Fruit fly (Drosophila melanogaster) whole organism, embryonic: Measurements from ENCODE around the gene CG2533.
A peak's percentile ranks its signal among the peaks of the same experiment; 100 is the strongest.

Experiments used
- Ada2b ChIP-seq: fragments of 200-800 bp; sonication (Bioruptor generic); IDR thresholded peaks from 2 replicates; pipeline ENCODE4 v1.3.6; 2022; ENCODE audit warnings: missing biosample characterization, missing genetic modification characterization
- Aef1 ChIP-seq: fragments of 200-800 bp; sonication (Bioruptor generic); IDR thresholded peaks from 3 replicates; pipeline ENCODE4 v1.3.6; 2022; ENCODE audit warnings: missing biosample characterization, missing genetic modification characterization
- Bgb ChIP-seq: fragments of 200-800 bp; sonication (Bioruptor generic); IDR thresholded peaks from 2 replicates; pipeline ENCODE4 v1.3.6; 2022; ENCODE audit warnings: missing biosample characterization, missing genetic modification characterization; ENCODE audit not compliant: partially characterized antibody
- C15 ChIP-seq: fragments of 200-800 bp; sonication (Bioruptor generic); IDR thresholded peaks from 3 replicates; pipeline ENCODE4 v1.3.6; 2022; ENCODE audit warnings: missing biosample characterization, missing genetic modification characterization
- CG10959 ChIP-seq: fragments of 200-800 bp; sonication (Bioruptor generic); IDR thresholded peaks from 2 replicates; pipeline ENCODE4 v1.3.6; 2022; ENCODE audit warnings: missing biosample characterization, missing genetic modification characterization
- CG14710 ChIP-seq: fragments of 200-800 bp; sonication (Bioruptor generic); optimal IDR thresholded peaks from 3 replicates; lab custom pipeline; 2019; ENCODE audit warnings: missing biosample characterization, mild to moderate bottlenecking, missing genetic modification characterization, moderate library complexity
- CG14860 ChIP-seq: fragments of 200-800 bp; sonication (Bioruptor generic); IDR thresholded peaks from 3 replicates; pipeline ENCODE4 v1.3.6; 2022; ENCODE audit warnings: missing biosample characterization, missing genetic modification characterization; ENCODE audit not compliant: partially characterized antibody
- CG15514 ChIP-seq: fragments of 200-800 bp; sonication (Bioruptor generic); optimal IDR thresholded peaks from 3 replicates; lab custom pipeline; 2017; ENCODE audit warnings: missing biosample characterization, missing genetic modification characterization, mild to moderate bottlenecking, moderate library complexity, missing genetic modification reagents
- CG1603 ChIP-seq: fragments of 200-800 bp; sonication (Bioruptor generic); optimal IDR thresholded peaks from 2 replicates; lab custom pipeline; 2019; ENCODE audit warnings: missing biosample characterization, mild to moderate bottlenecking, missing genetic modification characterization, moderate library complexity
- CG30020 ChIP-seq: fragments of 200-800 bp; optimal IDR thresholded peaks from 2 replicates; lab custom pipeline; 2019; ENCODE audit warnings: missing biosample characterization, mild to moderate bottlenecking, missing genetic modification characterization, moderate library complexity
- CG31441 ChIP-seq: fragments of 200-800 bp; sonication (Bioruptor generic); IDR thresholded peaks from 2 replicates; pipeline ENCODE4 v1.3.6; 2022; ENCODE audit warnings: missing biosample characterization, missing genetic modification characterization
- CG34224 ChIP-seq: fragments of 200-800 bp; sonication (Bioruptor generic); IDR thresholded peaks from 3 replicates; pipeline ENCODE4 v1.3.6; 2022; ENCODE audit warnings: missing biosample characterization, missing genetic modification characterization; ENCODE audit not compliant: partially characterized antibody
- CG3847 ChIP-seq: fragments of 200-800 bp; sonication (Bioruptor generic); IDR thresholded peaks from 2 replicates; pipeline ENCODE4 v1.3.6; 2022; ENCODE audit warnings: missing biosample characterization, missing genetic modification characterization
- CG4328 ChIP-seq: fragments of 200-800 bp; sonication (Bioruptor generic); optimal IDR thresholded peaks from 3 replicates; lab custom pipeline; 2017; ENCODE audit warnings: missing biosample characterization, missing genetic modification reagents, missing genetic modification characterization
- CG4360 ChIP-seq: fragments of 200-800 bp; sonication (Bioruptor generic); IDR thresholded peaks from 2 replicates; pipeline ENCODE4 v1.3.6; 2022; ENCODE audit warnings: missing biosample characterization, missing genetic modification characterization
- CG4617 ChIP-seq: fragments of 200-800 bp; sonication (Bioruptor generic); optimal IDR thresholded peaks from 3 replicates; lab custom pipeline; 2016; ENCODE audit warnings: missing biosample characterization, missing genetic modification characterization, borderline replicate concordance
- CG4730 ChIP-seq: fragments of 200-800 bp; sonication (Bioruptor generic); IDR thresholded peaks from 2 replicates; pipeline ENCODE4 v1.3.6; 2022; ENCODE audit warnings: missing biosample characterization, missing genetic modification characterization
- CG8478 ChIP-seq: fragments of >200 bp; optimal IDR thresholded peaks from 2 replicates; lab custom pipeline; 2018
- Dll ChIP-seq: fragments of 200-800 bp; sonication (Bioruptor generic); IDR thresholded peaks from 4 replicates; pipeline ENCODE4 v1.3.6; 2022; ENCODE audit warnings: missing biosample characterization, missing genetic modification characterization; ENCODE audit not compliant: partially characterized antibody
- Drgx ChIP-seq: fragments of 200-800 bp; sonication (Bioruptor generic); IDR thresholded peaks from 2 replicates; pipeline ENCODE4 v1.3.6; 2022; ENCODE audit warnings: missing biosample characterization, missing genetic modification characterization
- Fer1 ChIP-seq: fragments of 200-800 bp; sonication (Bioruptor generic); optimal IDR thresholded peaks from 2 replicates; lab custom pipeline; 2017; ENCODE audit warnings: missing biosample characterization, mild to moderate bottlenecking, missing genetic modification characterization
- Fer2 ChIP-seq: fragments of 200-800 bp; sonication (Bioruptor generic); optimal IDR thresholded peaks from 2 replicates; lab custom pipeline; 2018; ENCODE audit warnings: missing biosample characterization, mild to moderate bottlenecking, missing genetic modification characterization, moderate library complexity
- HLH4C ChIP-seq: fragments of 200-800 bp; sonication (Bioruptor generic); IDR thresholded peaks from 3 replicates; pipeline ENCODE4 v1.3.6; 2022; ENCODE audit warnings: missing biosample characterization, missing genetic modification characterization; ENCODE audit not compliant: partially characterized antibody
- MESR4 ChIP-seq: fragments of 200-800 bp; sonication (Bioruptor generic); optimal IDR thresholded peaks from 2 replicates; lab custom pipeline; 2018; ENCODE audit warnings: missing biosample characterization, mild to moderate bottlenecking, missing genetic modification characterization, moderate library complexity
- NFAT ChIP-seq: fragments of 200-800 bp; sonication (Bioruptor generic); IDR thresholded peaks from 2 replicates; pipeline ENCODE4 v1.3.6; 2022; ENCODE audit warnings: missing biosample characterization, missing genetic modification characterization
- Pdp1 ChIP-seq, 2 experiments: fragments of 200-800 bp; sonication (Bioruptor generic); optimal IDR thresholded peaks; 3 replicates each; lab custom pipeline; 2016; ENCODE audit warnings: missing biosample characterization in 2 of 2, missing genetic modification characterization in 2 of 2, mild to moderate bottlenecking in 1 of 2, moderate library complexity in 1 of 2
- Trl ChIP-seq, 3 experiments: fragments of >200 bp in 2 of 3; fragments of 200-800 bp in 1 of 3; sonication (Bioruptor generic) in 1 of 3; optimal IDR thresholded peaks; 2 replicates in 1 of 3; 3 replicates in 2 of 3; lab custom pipeline; 2016 to 2017; ENCODE audit warnings: missing biosample characterization in 1 of 3, missing genetic modification characterization in 1 of 3
- ab ChIP-seq: fragments of 200-800 bp; sonication (Bioruptor generic); optimal IDR thresholded peaks from 2 replicates; lab custom pipeline; 2016; ENCODE audit warnings: missing biosample characterization, missing genetic modification characterization
- amos ChIP-seq: fragments of 200-800 bp; sonication (Bioruptor generic); IDR thresholded peaks from 2 replicates; pipeline ENCODE4 v1.3.6; 2022; ENCODE audit warnings: missing biosample characterization, missing genetic modification characterization; ENCODE audit not compliant: partially characterized antibody
- bsh ChIP-seq, 2 experiments: fragments of 200-800 bp; sonication (Bioruptor generic); optimal IDR thresholded peaks; 2 replicates each; lab custom pipeline; 2017 to 2018; ENCODE audit warnings: mild to moderate bottlenecking in 2 of 2, missing biosample characterization in 2 of 2, missing genetic modification characterization in 2 of 2, moderate library complexity in 1 of 2
- cg ChIP-seq: fragments of 200-800 bp; sonication (Bioruptor generic); optimal IDR thresholded peaks from 3 replicates; lab custom pipeline; 2019; ENCODE audit warnings: missing biosample characterization, mild to moderate bottlenecking, missing genetic modification characterization, moderate library complexity
- crol ChIP-seq: fragments of 200-800 bp; sonication (Bioruptor generic); IDR thresholded peaks from 2 replicates; pipeline ENCODE4 v1.3.6; 2022; ENCODE audit warnings: missing biosample characterization, missing genetic modification characterization
- ftz-f1 ChIP-seq: fragments of 200-800 bp; sonication (Bioruptor generic); optimal IDR thresholded peaks from 2 replicates; lab custom pipeline; 2016; ENCODE audit warnings: missing biosample characterization, missing genetic modification characterization
- gcm ChIP-seq: fragments of 200-800 bp; sonication (Bioruptor generic); optimal IDR thresholded peaks from 2 replicates; lab custom pipeline; 2019; ENCODE audit warnings: missing biosample characterization, mild to moderate bottlenecking, missing genetic modification characterization, moderate library complexity
- gt ChIP-seq: fragments of 200-800 bp; sonication (Bioruptor generic); IDR thresholded peaks from 2 replicates; pipeline ENCODE4 v1.3.6; 2022; ENCODE audit warnings: missing biosample characterization, missing genetic modification characterization
- hb ChIP-seq: fragments of 200-800 bp; sonication (Bioruptor generic); IDR thresholded peaks from 3 replicates; pipeline ENCODE4 v1.3.6; 2022; ENCODE audit warnings: missing biosample characterization, missing genetic modification characterization; ENCODE audit not compliant: partially characterized antibody
- hbn ChIP-seq: fragments of 200-800 bp; sonication (Bioruptor generic); IDR thresholded peaks from 2 replicates; pipeline ENCODE4 v1.3.6; 2022; ENCODE audit warnings: missing biosample characterization, missing genetic modification characterization; ENCODE audit not compliant: partially characterized antibody
- jigr1 ChIP-seq: fragments of 200-800 bp; sonication (Bioruptor generic); IDR thresholded peaks from 3 replicates; pipeline ENCODE4 v1.3.6; 2022; ENCODE audit warnings: missing biosample characterization, missing genetic modification characterization
- knrl ChIP-seq: fragments of 200-800 bp; sonication (Bioruptor generic); IDR thresholded peaks from 3 replicates; pipeline ENCODE4 v1.3.6; 2022; ENCODE audit warnings: missing biosample characterization, missing genetic modification characterization; ENCODE audit not compliant: partially characterized antibody
- nom ChIP-seq: fragments of 200-800 bp; sonication (Bioruptor generic); optimal IDR thresholded peaks from 2 replicates; lab custom pipeline; 2017; ENCODE audit warnings: missing biosample characterization, missing genetic modification characterization, mild to moderate bottlenecking, moderate library complexity, missing genetic modification reagents
- pzg ChIP-seq: fragments of 200-800 bp; sonication (Bioruptor generic); optimal IDR thresholded peaks from 3 replicates; lab custom pipeline; 2018; ENCODE audit warnings: missing biosample characterization, mild to moderate bottlenecking, missing genetic modification characterization, moderate library complexity
- slou ChIP-seq: fragments of 200-800 bp; sonication (Bioruptor generic); optimal IDR thresholded peaks from 3 replicates; lab custom pipeline; 2016; ENCODE audit warnings: missing biosample characterization, missing genetic modification characterization
- sqz ChIP-seq: fragments of 200-800 bp; sonication (Bioruptor generic); optimal IDR thresholded peaks from 3 replicates; lab custom pipeline; 2018; ENCODE audit warnings: missing biosample characterization, mild to moderate bottlenecking, missing genetic modification characterization
- ssp ChIP-seq: fragments of 200-800 bp; sonication (Bioruptor generic); IDR thresholded peaks from 2 replicates; pipeline ENCODE4 v1.3.6; 2022; ENCODE audit warnings: missing biosample characterization, missing genetic modification characterization
- ttk ChIP-seq: fragments of 200-800 bp; sonication (Bioruptor generic); IDR thresholded peaks from 2 replicates; pipeline ENCODE4 v2.1.2; 2022; ENCODE audit warnings: missing biosample characterization, missing genetic modification characterization
- twi ChIP-seq: fragments of 200-800 bp; optimal IDR thresholded peaks from 2 replicates; lab custom pipeline; 2019; ENCODE audit warnings: missing biosample characterization, mild to moderate bottlenecking, missing genetic modification characterization, moderate library complexity

The CG2533 gene

dm6 chrX:11616496-11616952 lies 12.5 kb upstream of the CG2533 start:
- TF ChIP-seq CG4730 (GFP tag; lab: Robert Waterston, UW): no peak
- 0 out of 2 replicates have a peak, but pooled peaks have one; percentile 15 for TF ChIP-seq Drgx
- no peak for TF ChIP-seq hbn (GFP tag; lab: Robert Waterston, UW)
- no peak for TF ChIP-seq CG8478
- TF ChIP-seq CG4360: peak; percentile 91
- peak; percentile 70 for TF ChIP-seq sqz (GFP tag; lab: Kevin White, UChicago)
- no peak for TF ChIP-seq NFAT (GFP tag; lab: Robert Waterston, UW)
- TF ChIP-seq cg: peak; percentile 76
- peak; percentile 49 for TF ChIP-seq nom
- no peak for TF ChIP-seq CG4328 (GFP tag; lab: Kevin White, UChicago)
- peak in 1 of 2 experiments; percentile 37 for TF ChIP-seq bsh (GFP tag; optimal IDR thresholded peaks at IDR 0.05; lab: Kevin White, UChicago)
- no peak for TF ChIP-seq Fer2
- TF ChIP-seq C15 (GFP tag; lab: Robert Waterston, UW): no peak
- TF ChIP-seq Aef1 (GFP tag; lab: Robert Waterston, UW): 0 out of 3 replicates have a peak, but pooled peaks have one; percentile 44
- no peak for TF ChIP-seq twi (tag; lab: Kevin White, UChicago)
- TF ChIP-seq ttk (GFP tag; lab: Robert Waterston, UW): no peak
- peak; percentile 27 for TF ChIP-seq CG4617
- peak; percentile 95 for TF ChIP-seq ftz-f1 (GFP tag; lab: Kevin White, UChicago)
- peak; percentile 63 to 85 for TF ChIP-seq Trl (optimal IDR thresholded peaks at IDR 0.05; lab: Kevin White, UChicago)
- no peak for TF ChIP-seq Trl (GFP tag; optimal IDR thresholded peaks at IDR 0.05; lab: Kevin White, UChicago)
- TF ChIP-seq Ada2b: no peak
- no peak for TF ChIP-seq CG10959 (GFP tag; lab: Robert Waterston, UW)
- peak; percentile 88 for TF ChIP-seq crol (GFP tag; lab: Robert Waterston, UW)
- TF ChIP-seq ab (GFP tag; lab: Kevin White, UChicago): no peak

dm6 chrX:11615652-11616495 lies 11.9 kb upstream of the CG2533 start, which contains the start of the genes RPA3 and Met:
TSS of gene RPA3 (minus strand) at chrX:11615840.
TSS of gene Met (plus strand) at chrX:11616124.
- peak; percentile 79 for TF ChIP-seq CG30020 (tag; lab: Kevin White, UChicago)
- no peak for TF ChIP-seq CG3847 (GFP tag; lab: Robert Waterston, UW)
- no peak for TF ChIP-seq gt
- peak in 1 of 2 experiments; percentile 4 for TF ChIP-seq Pdp1 (GFP tag; optimal IDR thresholded peaks at IDR 0.05; lab: Kevin White, UChicago)
- peak; percentile 65; the same call in 2 of the 3 replicates for TF ChIP-seq CG34224 (GFP tag; lab: Robert Waterston, UW)
- peak; percentile 71; the same call in 1 of the 3 replicates for TF ChIP-seq hb (GFP tag; lab: Robert Waterston, UW)
- TF ChIP-seq ssp (GFP tag; lab: Robert Waterston, UW): peak; percentile 67
- peak; percentile 76 for TF ChIP-seq Bgb (GFP tag; lab: Robert Waterston, UW)
- peak; percentile 30 for TF ChIP-seq pzg (GFP tag; lab: Kevin White, UChicago)
- TF ChIP-seq gcm (GFP tag; lab: Kevin White, UChicago): no peak
- TF ChIP-seq jigr1 (GFP tag; lab: Robert Waterston, UW): no peak
- TF ChIP-seq Dll: peak; percentile 81
- no peak for TF ChIP-seq slou (GFP tag; lab: Kevin White, UChicago)
- no peak for TF ChIP-seq CG31441 (GFP tag; lab: Robert Waterston, UW)
- TF ChIP-seq HLH4C (GFP tag; lab: Robert Waterston, UW): peak; percentile 61; the same call in 1 of the 3 replicates
- TF ChIP-seq CG15514 (GFP tag; lab: Kevin White, UChicago): peak; percentile 51
- peak; percentile 38 for TF ChIP-seq CG1603
- peak; percentile 42; the same call in 1 of the 2 replicates for TF ChIP-seq hbn (GFP tag; lab: Robert Waterston, UW)
- peak; percentile 28 for TF ChIP-seq CG14710 (tag; lab: Kevin White, UChicago)
- TF ChIP-seq Fer1 (GFP tag; lab: Kevin White, UChicago): peak; percentile 7
- TF ChIP-seq knrl (GFP tag; lab: Robert Waterston, UW): peak; percentile 67; the same call in 2 of the 3 replicates
- TF ChIP-seq CG4617: peak; percentile 78
- TF ChIP-seq MESR4 (GFP tag; lab: Kevin White, UChicago): peak; percentile 64
- peak; percentile 82 for TF ChIP-seq CG14860 (GFP tag; lab: Robert Waterston, UW)
- no peak for TF ChIP-seq CG8478
- TF ChIP-seq amos (GFP tag; lab: Robert Waterston, UW): peak; percentile 64
